Worm (Caenorhabditis elegans): Measurements from ENCODE around the gene F59B10.5.

F59B10.5 gene

ce11 chrII:10563368-10563767 is 39.9 kb upstream of the F59B10.5 start, which contains the start of gene cdc-48.1:
Gene cdc-48.1, minus strand, starts transcription at chrII:10563407.
- peak; percentile 95 for TF ChIP-seq fkh-2 (tag; optimal IDR thresholded peaks at IDR 0.05)
- TF ChIP-seq lin-15B (tag; optimal IDR thresholded peaks at IDR 0.05), result peak; percentile 100
- TF ChIP-seq egl-5 (tag; optimal IDR thresholded peaks at IDR 0.05), result peak; percentile 97
- TF ChIP-seq hmg-11 (tag; optimal IDR thresholded peaks at IDR 0.05), result peak; percentile 98
- peak; percentile 100 for TF ChIP-seq unc-62 (GFP tag; optimal IDR thresholded peaks at IDR 0.05)
- no peak for TF ChIP-seq mml-1 (tag; optimal IDR thresholded peaks at IDR 0.05)
- peak; percentile 100 for TF ChIP-seq lsy-12 (tag; optimal IDR thresholded peaks at IDR 0.05)
- TF ChIP-seq nhr-11 (tag; optimal IDR thresholded peaks at IDR 0.05), result peak; percentile 100
- TF ChIP-seq ceh-28 (tag; optimal IDR thresholded peaks at IDR 0.05), result peak; percentile 98
- peak; percentile 96 for TF ChIP-seq daf-12 (tag; optimal IDR thresholded peaks at IDR 0.05)
- no peak for TF ChIP-seq ceh-9 (tag; optimal IDR thresholded peaks at IDR 0.05)
- TF ChIP-seq ceh-82 (tag; optimal IDR thresholded peaks at IDR 0.05), result peak; percentile 99
- peak; percentile 73 for TF ChIP-seq nhr-67 (tag; optimal IDR thresholded peaks at IDR 0.05)
- peak; percentile 94 for TF ChIP-seq sea-2 (GFP tag; optimal IDR thresholded peaks at IDR 0.05)
- peak; percentile 97 for TF ChIP-seq elt-1 (tag; optimal IDR thresholded peaks at IDR 0.05)
- TF ChIP-seq tbx-2 (tag; optimal IDR thresholded peaks at IDR 0.05), result peak; percentile 97
- TF ChIP-seq nhr-23 (tag; optimal IDR thresholded peaks at IDR 0.05), result peak; percentile 100
- peak; percentile 100 for TF ChIP-seq fos-1 (tag; optimal IDR thresholded peaks at IDR 0.05)
- TF ChIP-seq fkh-10 (GFP tag; optimal IDR thresholded peaks at IDR 0.05), result peak; percentile 100
- peak; percentile 99 for TF ChIP-seq nhr-43 (tag; optimal IDR thresholded peaks at IDR 0.05; ENCODE audit: poor library complexity, severe bottlenecking)
- TF ChIP-seq nhr-76 (tag; optimal IDR thresholded peaks at IDR 0.05), result peak; percentile 94
- TF ChIP-seq ZK546.5 (tag; optimal IDR thresholded peaks at IDR 0.05), result peak; percentile 80
- peak; percentile 98 for TF ChIP-seq snpc-4 (tag; optimal IDR thresholded peaks at IDR 0.05)
- TF ChIP-seq nhr-237 (tag; optimal IDR thresholded peaks at IDR 0.05), result peak; percentile 74
- peak; percentile 99 for TF ChIP-seq jun-1 (tag; optimal IDR thresholded peaks at IDR 0.05)
- peak; percentile 99 for TF ChIP-seq egl-27 (tag; optimal IDR thresholded peaks at IDR 0.05)
- peak; percentile 99 for TF ChIP-seq aly-2 (tag; optimal IDR thresholded peaks at IDR 0.05)
- TF ChIP-seq unc-39 (tag; optimal IDR thresholded peaks at IDR 0.05), result peak; percentile 69
- TF ChIP-seq pqm-1 (tag; optimal IDR thresholded peaks at IDR 0.05), result peak; percentile 100
- TF ChIP-seq eor-1 (tag; optimal IDR thresholded peaks at IDR 0.05), result peak in 1 of 2 experiments; percentile 62
- peak; percentile 98 for TF ChIP-seq R02D3.7 (tag; optimal IDR thresholded peaks at IDR 0.05)
- TF ChIP-seq elt-2 (tag; optimal IDR thresholded peaks at IDR 0.05), result peak; percentile 97
- peak; percentile 94 for TF ChIP-seq zag-1 (tag; optimal IDR thresholded peaks at IDR 0.05)
- peak; percentile 100 for TF ChIP-seq pha-4 (tag; optimal IDR thresholded peaks at IDR 0.05)
- peak; percentile 99 for TF ChIP-seq nfya-1 (tag; optimal IDR thresholded peaks at IDR 0.05; ENCODE audit: insufficient read depth)
- TF ChIP-seq skn-1 (tag; optimal IDR thresholded peaks at IDR 0.05), result peak; percentile 100
- TF ChIP-seq ztf-11 (tag; optimal IDR thresholded peaks at IDR 0.05), result peak; percentile 54
- peak; percentile 96 for TF ChIP-seq ztf-4 (tag; optimal IDR thresholded peaks at IDR 0.05)
- TF ChIP-seq ceh-16 (tag; optimal IDR thresholded peaks at IDR 0.05), result peak; percentile 79
- TF ChIP-seq nhr-77 (tag; optimal IDR thresholded peaks at IDR 0.05), result peak; percentile 97
- TF ChIP-seq lin-39 (tag; optimal IDR thresholded peaks at IDR 0.05), result peak; percentile 99
- TF ChIP-seq nhr-28 (tag; optimal IDR thresholded peaks at IDR 0.05), result peak; percentile 95
- peak; percentile 100 for TF ChIP-seq nhr-25 (tag; optimal IDR thresholded peaks at IDR 0.05)
- peak; percentile 93 for TF ChIP-seq ama-1 (optimal IDR thresholded peaks at IDR 0.05)
- peak; percentile 94 for TF ChIP-seq mdl-1 (tag; optimal IDR thresholded peaks at IDR 0.05)
- TF ChIP-seq elt-3 (tag; optimal IDR thresholded peaks at IDR 0.05), result peak; percentile 96 to 100 (median 99)
- no peak for TF ChIP-seq nhr-12 (tag; optimal IDR thresholded peaks at IDR 0.05)

All from whole organism, L3 larva.